Worm (Caenorhabditis elegans) whole organism, early embryonic: Measurements from ENCODE around the gene F07A11.5.

Experiments
- B0310.2 ChIP-seq: sonication (generic microtip); optimal IDR thresholded peaks from 2 replicates; lab custom pipeline; 2016; ENCODE audit warnings: mild to moderate bottlenecking, missing genetic modification characterization, missing compliant biosample characterization
- F13C5.2 ChIP-seq: sonication (generic microtip); optimal IDR thresholded peaks from 2 replicates; lab custom pipeline; 2017; ENCODE audit warnings: mild to moderate bottlenecking, missing genetic modification characterization, inconsistent platforms, missing compliant biosample characterization
- aly-1 ChIP-seq: sonication (generic microtip); optimal IDR thresholded peaks from 2 replicates; lab custom pipeline; 2016; ENCODE audit warnings: missing genetic modification characterization, missing compliant biosample characterization
- ama-1 ChIP-seq: fragments of 150-350 bp; optimal IDR thresholded peaks from 2 replicates; lab custom pipeline; 2014
- ceh-13 ChIP-seq: fragments of 200-800 bp; sonication (Bioruptor generic); optimal IDR thresholded peaks from 2 replicates; lab custom pipeline; 2018; ENCODE audit warnings: mild to moderate bottlenecking, missing genetic modification characterization, missing compliant biosample characterization
- ceh-36 ChIP-seq: sonication (generic microtip); optimal IDR thresholded peaks from 2 replicates; lab custom pipeline; 2016; ENCODE audit warnings: missing genetic modification characterization, inconsistent platforms, missing compliant biosample characterization
- ets-7 ChIP-seq: sonication (generic microtip); optimal IDR thresholded peaks from 2 replicates; lab custom pipeline; 2016; ENCODE audit warnings: missing genotype, missing genetic modification characterization, missing compliant biosample characterization
- flt-1 ChIP-seq: fragments of 200-800 bp; sonication (Bioruptor generic); IDR thresholded peaks from 2 replicates; pipeline ENCODE4 v1.3.6; 2022; ENCODE audit warnings: missing genetic modification characterization, missing compliant biosample characterization
- hmbx-1 ChIP-seq: sonication (generic microtip); optimal IDR thresholded peaks from 2 replicates; lab custom pipeline; 2016; ENCODE audit warnings: mild to moderate bottlenecking, missing genetic modification characterization, missing compliant biosample characterization
- hmg-4 ChIP-seq: fragments of 200-800 bp; sonication (Bioruptor generic); optimal IDR thresholded peaks from 2 replicates; lab custom pipeline; 2018; ENCODE audit warnings: mild to moderate bottlenecking, missing genetic modification characterization, missing compliant biosample characterization
- hnd-1 ChIP-seq: sonication (generic microtip); optimal IDR thresholded peaks from 2 replicates; lab custom pipeline; 2016; ENCODE audit warnings: missing genetic modification characterization, missing compliant biosample characterization
- pes-1 ChIP-seq: fragments of 200-800 bp; sonication (Bioruptor generic); IDR thresholded peaks from 2 replicates; pipeline ENCODE4 v1.3.6; 2022; ENCODE audit warnings: missing genetic modification reagents, missing genetic modification characterization, missing compliant biosample characterization
- scrt-1 ChIP-seq: fragments of 200-800 bp; sonication (Bioruptor generic); IDR thresholded peaks from 2 replicates; pipeline ENCODE4 v1.3.6; 2022; ENCODE audit warnings: missing genetic modification characterization, missing compliant biosample characterization
- sea-1 ChIP-seq: fragments of 200-800 bp; sonication (Bioruptor generic); conservative IDR thresholded peaks from 2 replicates; pipeline ENCODE4 v1.3.6; 2022; ENCODE audit warnings: missing genetic modification characterization, missing compliant biosample characterization
- tbx-11 ChIP-seq: fragments of 200-800 bp; sonication (Bioruptor generic); IDR thresholded peaks from 2 replicates; pipeline ENCODE4 v1.3.6; 2022; ENCODE audit warnings: missing genetic modification characterization, missing compliant biosample characterization
- tbx-37 ChIP-seq: fragments of 200-800 bp; sonication (Bioruptor generic); conservative IDR thresholded peaks from 2 replicates; pipeline ENCODE4 v1.3.6; 2022; ENCODE audit warnings: missing genetic modification reagents, missing genetic modification characterization, missing compliant biosample characterization
- tra-4 ChIP-seq: sonication (generic microtip); optimal IDR thresholded peaks from 2 replicates; lab custom pipeline; 2017; ENCODE audit warnings: missing genetic modification characterization, missing compliant biosample characterization

F07A11.5 gene

DNA sequence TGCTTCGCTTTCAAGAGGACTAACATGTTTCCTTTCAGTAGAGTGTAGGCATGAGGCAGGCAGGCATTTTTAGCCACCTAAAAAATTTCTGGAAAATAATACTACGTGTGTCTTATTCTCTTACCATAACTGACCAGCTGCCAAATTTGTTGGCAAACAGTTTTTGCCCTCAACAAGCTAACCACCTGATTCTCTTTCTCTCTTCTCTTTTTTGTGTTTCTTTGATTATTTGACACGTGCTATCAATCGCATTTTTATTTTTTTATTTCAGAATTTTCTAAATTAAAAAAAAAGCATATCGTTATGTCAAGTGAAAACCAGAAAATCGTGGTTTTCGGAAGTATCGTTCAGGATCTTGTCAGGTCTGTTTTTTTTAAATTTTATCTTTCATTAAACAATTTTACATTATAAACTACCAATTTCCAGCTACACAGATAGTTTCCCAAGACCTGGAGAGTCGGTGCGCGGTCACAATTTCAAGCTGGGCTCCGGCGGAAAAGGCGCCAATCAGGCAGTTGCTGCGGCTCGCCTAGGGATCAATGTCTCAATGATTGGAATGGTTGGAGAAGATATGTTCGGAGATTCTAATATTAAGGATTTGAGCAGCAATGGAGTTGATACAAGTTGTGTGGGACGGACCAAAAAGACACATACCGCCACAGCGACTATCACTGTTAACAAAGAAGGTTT lies at the start of gene F07A11.5:
Gene F07A11.5, plus strand, starts transcription at position 267 of the 690 bp plus-strand sequence.
- TF ChIP-seq ama-1 (lab: Kevin White, UChicago) = no peak
- TF ChIP-seq ceh-13 (GFP tag; lab: Kevin White, UChicago) = no peak
- TF ChIP-seq scrt-1 = no peak
- no peak for TF ChIP-seq tbx-37
- no peak for TF ChIP-seq tra-4
- no peak for TF ChIP-seq sea-1 (GFP tag; lab: Robert Waterston, UW)
- no peak for TF ChIP-seq hmbx-1 (tag; lab: Kevin White, UChicago)
- TF ChIP-seq tbx-11 (GFP tag; lab: Robert Waterston, UW) = no peak
- TF ChIP-seq hnd-1 = no peak
- TF ChIP-seq ceh-36 = no peak
- no peak for TF ChIP-seq flt-1 (GFP tag; lab: Robert Waterston, UW)
- no peak for TF ChIP-seq F13C5.2 (tag; lab: Kevin White, UChicago)
- TF ChIP-seq hmg-4 (GFP tag; lab: Kevin White, UChicago) = no peak
- no peak for TF ChIP-seq ets-7
- TF ChIP-seq B0310.2 = no peak
- no peak for TF ChIP-seq aly-1 (tag; lab: Kevin White, UChicago)

- no peak for TF ChIP-seq hnd-1
- no peak for TF ChIP-seq tbx-37
- no peak for TF ChIP-seq scrt-1
- TF ChIP-seq hmbx-1 (tag; lab: Kevin White, UChicago) = no peak
- TF ChIP-seq F13C5.2 (tag; lab: Kevin White, UChicago) = no peak
- TF ChIP-seq ets-7 = no peak
- TF ChIP-seq tra-4 = no peak
- no peak for TF ChIP-seq aly-1 (tag; lab: Kevin White, UChicago)
- TF ChIP-seq flt-1 (GFP tag; lab: Robert Waterston, UW) = no peak
- TF ChIP-seq B0310.2 = no peak
- no peak for TF ChIP-seq tbx-11 (GFP tag; lab: Robert Waterston, UW)
- no peak for TF ChIP-seq ama-1 (lab: Kevin White, UChicago)
- TF ChIP-seq hmg-4 (GFP tag; lab: Kevin White, UChicago) = no peak
- no peak for TF ChIP-seq ceh-36
- TF ChIP-seq ceh-13 (GFP tag; lab: Kevin White, UChicago) = no peak
- TF ChIP-seq pes-1 = no peak
- TF ChIP-seq sea-1 (GFP tag; lab: Robert Waterston, UW) = no peak
Measured at ce11 chrII:11564127-11564526, 48.0 kb upstream of the F07A11.5 start, which contains the start of gene F54D5.15. TSS of gene F54D5.15 (minus strand) at chrII:11564227.

DNA sequence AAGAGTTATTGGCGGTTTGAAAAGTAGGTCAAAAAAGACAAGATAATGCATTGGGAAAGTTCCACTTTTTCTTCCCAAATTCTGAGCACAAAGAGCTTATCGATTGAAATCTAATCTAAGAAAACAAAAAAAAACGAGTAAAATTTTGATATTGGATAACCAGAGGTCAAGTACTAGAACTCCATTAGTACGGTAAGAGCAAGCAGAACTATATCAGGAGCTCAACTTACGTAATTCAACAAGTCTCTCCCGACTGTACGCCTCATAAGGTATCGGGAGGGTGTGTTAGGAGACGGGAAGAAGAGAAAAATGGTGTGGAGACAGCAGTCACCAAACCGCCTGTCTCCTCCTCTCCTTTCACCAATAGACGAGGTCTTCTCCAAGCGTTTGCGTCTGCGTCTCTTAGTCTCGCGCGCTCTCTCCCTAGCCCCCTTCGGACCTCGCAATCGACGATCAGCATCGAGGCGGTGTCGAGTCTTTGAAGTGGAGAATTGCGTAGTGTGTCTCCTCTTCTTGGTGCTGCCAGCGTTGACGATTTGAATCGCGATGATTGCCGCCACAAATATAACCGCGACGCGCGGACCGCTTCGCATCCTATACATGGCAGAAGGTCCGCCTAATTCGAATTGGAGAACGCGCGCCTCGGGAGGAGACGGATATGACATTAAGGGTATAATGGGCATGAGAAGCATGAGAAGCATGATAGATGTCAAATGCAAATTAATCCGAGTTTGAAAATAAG lies 45.0 kb upstream of the F07A11.5 start, which contains the start of gene F54D5.5:
Gene F54D5.5, minus strand, starts transcription at position 51 of the 742 bp plus-strand sequence.
- TF ChIP-seq ceh-36 = no peak
- TF ChIP-seq tbx-11 (GFP tag; lab: Robert Waterston, UW) = 0 out of 2 replicates have a peak, but pooled peaks have one; percentile 49
- TF ChIP-seq tbx-37 = no peak
- TF ChIP-seq aly-1 (tag; lab: Kevin White, UChicago) = no peak
- TF ChIP-seq ceh-13 (GFP tag; lab: Kevin White, UChicago) = no peak
- TF ChIP-seq hnd-1 = no peak
- TF ChIP-seq ama-1 (lab: Kevin White, UChicago) = no peak
- no peak for TF ChIP-seq hmbx-1 (tag; lab: Kevin White, UChicago)
- peak; percentile 27; the same call in 1 of the 2 replicates for TF ChIP-seq flt-1 (GFP tag; lab: Robert Waterston, UW)
- TF ChIP-seq F13C5.2 (tag; lab: Kevin White, UChicago) = peak; percentile 16
- TF ChIP-seq ets-7 = no peak
- no peak for TF ChIP-seq scrt-1
- no peak for TF ChIP-seq B0310.2
- TF ChIP-seq sea-1 (GFP tag; lab: Robert Waterston, UW) = 0 out of 2 replicates have a peak, but pooled peaks have one; percentile 38
- no peak for TF ChIP-seq tra-4
- 0 out of 2 replicates have a peak, but pooled peaks have one; percentile 18 for TF ChIP-seq pes-1
- peak; percentile 87 for TF ChIP-seq hmg-4 (GFP tag; lab: Kevin White, UChicago)

DNA sequence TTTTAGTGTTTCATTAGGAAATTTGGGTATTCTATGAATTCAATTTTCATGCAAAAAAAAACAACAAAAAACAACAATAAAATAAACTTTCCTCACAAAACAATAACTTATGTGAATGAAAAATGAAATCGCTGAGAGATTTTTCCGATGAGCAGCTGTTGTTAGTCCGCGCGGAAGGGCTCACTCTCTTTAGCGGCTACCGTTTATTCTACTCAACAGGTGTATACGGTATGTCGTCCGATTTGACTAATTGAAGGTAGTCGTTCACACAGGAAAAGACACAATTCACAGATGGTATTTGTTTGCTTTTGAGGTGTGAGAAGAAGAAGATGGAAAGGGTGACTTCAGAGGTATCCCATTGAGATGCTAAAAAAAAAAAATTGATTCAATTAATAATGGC lies 43.4 kb upstream of the F07A11.5 start:
- TF ChIP-seq hmbx-1 (tag; lab: Kevin White, UChicago) = no peak
- TF ChIP-seq ets-7 = no peak
- no peak for TF ChIP-seq tra-4
- no peak for TF ChIP-seq hmg-4 (GFP tag; lab: Kevin White, UChicago)
- TF ChIP-seq ama-1 (lab: Kevin White, UChicago) = no peak
- no peak for TF ChIP-seq ceh-36
- no peak for TF ChIP-seq ceh-13 (GFP tag; lab: Kevin White, UChicago)
- no peak for TF ChIP-seq F13C5.2 (tag; lab: Kevin White, UChicago)
- TF ChIP-seq hnd-1 = no peak
- TF ChIP-seq pes-1 = no peak
- no peak for TF ChIP-seq aly-1 (tag; lab: Kevin White, UChicago)
- no peak for TF ChIP-seq flt-1 (GFP tag; lab: Robert Waterston, UW)
- TF ChIP-seq tbx-11 (GFP tag; lab: Robert Waterston, UW) = no peak
- no peak for TF ChIP-seq sea-1 (GFP tag; lab: Robert Waterston, UW)
- TF ChIP-seq tbx-37 = no peak
- TF ChIP-seq B0310.2 = no peak

DNA sequence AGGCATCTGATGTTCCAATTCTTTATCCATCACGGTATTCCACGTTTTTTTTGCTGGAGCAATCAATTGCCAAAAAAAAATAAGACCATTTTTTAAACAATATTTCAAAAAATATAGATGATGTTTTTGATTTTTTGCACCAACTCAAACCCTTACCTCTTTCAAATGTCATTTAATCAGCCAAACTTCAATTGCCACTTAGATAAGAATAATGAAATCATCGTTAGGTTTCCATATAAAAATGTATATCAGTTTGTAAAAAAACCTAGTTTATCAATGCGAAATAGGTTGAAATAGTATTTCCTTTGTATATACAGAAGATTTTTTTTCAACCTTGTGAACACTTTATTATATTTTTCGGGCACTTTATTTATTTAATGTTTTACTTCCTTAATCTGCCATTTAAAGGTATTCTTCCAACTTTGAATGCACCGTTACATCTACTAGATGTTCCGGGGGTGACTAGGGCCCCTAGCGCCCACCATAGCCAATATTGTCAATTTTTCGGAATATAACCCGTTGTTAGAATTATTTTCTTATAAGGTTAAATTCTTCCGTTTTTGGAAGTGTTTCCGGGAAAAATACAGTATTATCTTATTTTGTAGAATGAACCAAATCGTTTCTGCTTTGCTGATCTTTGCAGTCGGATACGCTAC lies 42.8 kb upstream of the F07A11.5 start, which contains the start of the genes F54D5.23 and F54D5.4:
Gene F54D5.23, minus strand, starts transcription at position 75 of the 656 bp plus-strand sequence.
Gene F54D5.4, plus strand, starts transcription at position 606 of the 656 bp plus-strand sequence.
- no peak for TF ChIP-seq F13C5.2 (tag; lab: Kevin White, UChicago)
- no peak for TF ChIP-seq hmbx-1 (tag; lab: Kevin White, UChicago)
- no peak for TF ChIP-seq aly-1 (tag; lab: Kevin White, UChicago)
- TF ChIP-seq ceh-13 (GFP tag; lab: Kevin White, UChicago) = no peak
- TF ChIP-seq ama-1 (lab: Kevin White, UChicago) = no peak
- no peak for TF ChIP-seq B0310.2

ce11 chrII:11571260-11571854 lies 40.7 kb upstream of the F07A11.5 start, which contains the start of gene F54D5.3:
TSS of gene F54D5.3 (plus strand) at chrII:11571805.
- no peak for TF ChIP-seq scrt-1
- TF ChIP-seq hmbx-1 (tag; lab: Kevin White, UChicago) = no peak
- no peak for TF ChIP-seq tra-4
- TF ChIP-seq ama-1 (lab: Kevin White, UChicago) = no peak
- TF ChIP-seq ets-7 = no peak
- TF ChIP-seq ceh-36 = no peak
- TF ChIP-seq aly-1 (tag; lab: Kevin White, UChicago) = no peak
- TF ChIP-seq F13C5.2 (tag; lab: Kevin White, UChicago) = no peak
- TF ChIP-seq flt-1 (GFP tag; lab: Robert Waterston, UW) = no peak
- no peak for TF ChIP-seq hnd-1
- no peak for TF ChIP-seq sea-1 (GFP tag; lab: Robert Waterston, UW)
- TF ChIP-seq tbx-37 = no peak
- no peak for TF ChIP-seq pes-1
- no peak for TF ChIP-seq hmg-4 (GFP tag; lab: Kevin White, UChicago)
- TF ChIP-seq tbx-11 (GFP tag; lab: Robert Waterston, UW) = no peak
- TF ChIP-seq ceh-13 (GFP tag; lab: Kevin White, UChicago) = no peak
- no peak for TF ChIP-seq B0310.2
